Fruit fly (Drosophila melanogaster) Kc167 (cell line): ENCODE data around the gene NK7.1.

ENCODE experiments used
- Myc ChIP-seq: fragments of >200 bp; optimal IDR thresholded peaks from 2 replicates; lab custom pipeline; 2017; ENCODE audit warnings: missing external identifiers
- Sin3A ChIP-seq: fragments of >200 bp; optimal IDR thresholded peaks from 2 replicates; lab custom pipeline; 2018; ENCODE audit warnings: missing external identifiers
- h ChIP-seq: fragments of >200 bp; optimal IDR thresholded peaks from 3 replicates; lab custom pipeline; 2018; ENCODE audit warnings: missing external identifiers
- psq ChIP-seq: fragments of >200 bp; optimal IDR thresholded peaks from 2 replicates; lab custom pipeline; 2017; ENCODE audit warnings: missing external identifiers

DNA sequence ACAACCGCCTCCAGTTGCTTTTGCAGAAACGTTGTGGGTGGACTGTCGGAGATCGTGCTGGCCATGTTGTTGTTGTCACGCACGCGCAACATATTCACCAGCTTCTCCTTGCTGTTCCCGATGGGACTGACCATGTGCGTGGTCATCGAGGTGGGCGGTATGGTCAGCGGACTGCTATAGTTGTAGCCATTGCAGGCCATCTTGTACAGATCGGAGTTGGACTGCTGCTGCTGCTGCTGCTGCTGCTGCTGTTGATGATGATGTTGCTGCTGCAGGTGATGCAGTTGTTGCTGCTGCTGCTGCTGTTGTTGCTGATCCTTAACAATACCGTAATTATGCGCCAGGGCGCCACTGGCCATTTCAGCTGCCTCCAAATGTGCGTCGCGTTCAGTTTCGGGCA lies 28.0 kb downstream of the NK7.1 start:
- TF ChIP-seq Sin3A (no peak), Myc (lab: Kevin White, UChicago) (no peak), h (no peak), psq (no peak)
